Worm (Caenorhabditis elegans): ENCODE measurements around the gene F53C3.1.

DNA sequence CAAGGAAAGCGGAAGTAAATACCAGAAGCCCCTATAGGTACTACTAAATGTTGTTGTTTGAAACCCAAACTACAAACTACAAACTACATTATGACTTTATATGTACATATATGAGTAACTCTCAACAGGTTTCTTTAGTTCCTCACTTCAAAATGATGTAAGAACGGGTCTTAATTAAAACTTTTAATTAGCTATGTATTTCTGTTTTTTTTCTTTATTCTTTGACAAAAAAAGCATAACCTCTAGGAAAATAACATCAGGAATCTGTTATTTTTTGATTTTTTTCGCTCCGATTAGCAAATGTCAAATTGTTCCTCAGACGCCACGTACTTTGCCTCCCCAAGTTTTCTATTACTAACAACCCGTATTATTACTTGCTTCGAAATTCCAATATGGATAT lies 33.5 kb upstream of the F53C3.1 start, which contains the start of gene srh-250:
- TF ChIP-seq elt-1 (tag; optimal IDR thresholded peaks at IDR 0.05), result no peak
- no peak for TF ChIP-seq unc-39 (tag; optimal IDR thresholded peaks at IDR 0.05)
- no peak for TF ChIP-seq zag-1 (tag; optimal IDR thresholded peaks at IDR 0.05)
- no peak for TF ChIP-seq nhr-43 (tag; optimal IDR thresholded peaks at IDR 0.05; ENCODE audit: poor library complexity, severe bottlenecking)
- TF ChIP-seq fkh-10 (GFP tag; optimal IDR thresholded peaks at IDR 0.05), result no peak
- TF ChIP-seq fos-1 (tag; optimal IDR thresholded peaks at IDR 0.05), result no peak
- no peak for TF ChIP-seq ceh-82 (tag; optimal IDR thresholded peaks at IDR 0.05)

All from whole organism, L3 larva.